Worm (Caenorhabditis elegans) whole organism, late embryonic: ENCODE data around the gene twk-5.
A peak's percentile ranks its signal among the peaks of the same experiment; 100 is the strongest.

Source experiments
- C08G9.2 ChIP-seq: sonication (generic microtip); optimal IDR thresholded peaks from 2 replicates; lab custom pipeline; 2016; ENCODE audit warnings: mild to moderate bottlenecking, missing genetic modification characterization, moderate library complexity, missing compliant biosample characterization
- C38D4.7 ChIP-seq: fragments of 200-800 bp; sonication (Bioruptor generic); optimal IDR thresholded peaks from 2 replicates; lab custom pipeline; 2018; ENCODE audit warnings: mild to moderate bottlenecking, missing genetic modification characterization, moderate library complexity, missing compliant biosample characterization
- F13H6.1 ChIP-seq: sonication (generic microtip); optimal IDR thresholded peaks from 2 replicates; lab custom pipeline; 2016; ENCODE audit warnings: missing genetic modification characterization, missing compliant biosample characterization
- K02D7.2 ChIP-seq: sonication (generic microtip); optimal IDR thresholded peaks from 2 replicates; lab custom pipeline; 2017; ENCODE audit warnings: mild to moderate bottlenecking, missing genetic modification characterization, missing compliant biosample characterization
- T23F11.4 ChIP-seq: fragments of 200-800 bp; sonication (Bioruptor generic); optimal IDR thresholded peaks from 2 replicates; lab custom pipeline; 2018; ENCODE audit warnings: mild to moderate bottlenecking, missing genetic modification characterization, missing compliant biosample characterization
- Y22D7AL.16 ChIP-seq: sonication (generic microtip); optimal IDR thresholded peaks from 2 replicates; lab custom pipeline; 2016; ENCODE audit warnings: missing genetic modification characterization, missing compliant biosample characterization
- ahr-1 ChIP-seq: sonication (generic microtip); optimal IDR thresholded peaks from 2 replicates; lab custom pipeline; 2016; ENCODE audit warnings: missing genetic modification characterization, missing compliant biosample characterization
- ceh-18 ChIP-seq: sonication (generic microtip); optimal IDR thresholded peaks from 2 replicates; lab custom pipeline; 2016; ENCODE audit warnings: missing genetic modification characterization, missing compliant biosample characterization
- ceh-19 ChIP-seq: fragments of 200-800 bp; sonication (Bioruptor generic); optimal IDR thresholded peaks from 2 replicates; lab custom pipeline; 2018; ENCODE audit warnings: mild to moderate bottlenecking, missing genetic modification characterization, missing compliant biosample characterization
- ceh-2 ChIP-seq: sonication (generic microtip); optimal IDR thresholded peaks from 2 replicates; lab custom pipeline; 2016; ENCODE audit warnings: missing genotype, missing genetic modification characterization, missing compliant biosample characterization
- ceh-31 ChIP-seq: sonication (generic microtip); optimal IDR thresholded peaks from 2 replicates; lab custom pipeline; 2016; ENCODE audit warnings: missing genetic modification characterization, missing compliant biosample characterization
- ceh-34 ChIP-seq: sonication (generic microtip); optimal IDR thresholded peaks from 2 replicates; lab custom pipeline; 2016; ENCODE audit warnings: mild to moderate bottlenecking, missing genetic modification characterization, missing compliant biosample characterization
- ceh-45 ChIP-seq: fragments of 200-800 bp; sonication (Bioruptor generic); IDR thresholded peaks from 2 replicates; pipeline ENCODE4 v1.3.6; 2022; ENCODE audit warnings: missing genetic modification reagents, missing genetic modification characterization, missing compliant biosample characterization
- ceh-48 ChIP-seq: sonication (generic microtip); optimal IDR thresholded peaks from 2 replicates; lab custom pipeline; 2016; ENCODE audit warnings: missing genetic modification characterization, inconsistent platforms, missing compliant biosample characterization
- ceh-6 ChIP-seq: fragments of 200-800 bp; sonication (Bioruptor generic); optimal IDR thresholded peaks from 2 replicates; lab custom pipeline; 2018; ENCODE audit warnings: mild to moderate bottlenecking, missing genetic modification characterization, missing compliant biosample characterization
- che-1 ChIP-seq: sonication (generic microtip); optimal IDR thresholded peaks from 2 replicates; lab custom pipeline; 2016; ENCODE audit warnings: mild to moderate bottlenecking, missing genetic modification characterization, missing compliant biosample characterization
- dmd-4 ChIP-seq: sonication (generic microtip); optimal IDR thresholded peaks from 2 replicates; lab custom pipeline; 2016; ENCODE audit warnings: borderline replicate concordance, missing genetic modification characterization, missing compliant biosample characterization
- elt-2 ChIP-seq: sonication (generic microtip); optimal IDR thresholded peaks from 2 replicates; lab custom pipeline; 2016; ENCODE audit warnings: missing genetic modification reagents, missing genetic modification characterization, missing compliant biosample characterization
- elt-4 ChIP-seq: sonication (generic microtip); optimal IDR thresholded peaks from 2 replicates; lab custom pipeline; 2016; ENCODE audit warnings: missing genetic modification characterization, missing compliant biosample characterization
- fax-1 ChIP-seq: sonication (generic microtip); optimal IDR thresholded peaks from 2 replicates; lab custom pipeline; 2016; ENCODE audit warnings: missing genotype, missing genetic modification characterization, missing compliant biosample characterization
- fkh-6 ChIP-seq: sonication (generic microtip); optimal IDR thresholded peaks from 2 replicates; lab custom pipeline; 2016; ENCODE audit warnings: missing genetic modification characterization, missing compliant biosample characterization
- gmeb-2 ChIP-seq: sonication (generic microtip); optimal IDR thresholded peaks from 2 replicates; lab custom pipeline; 2016; ENCODE audit warnings: missing genetic modification characterization, inconsistent platforms, missing compliant biosample characterization
- hlh-13 ChIP-seq: fragments of 200-800 bp; sonication (Bioruptor generic); optimal IDR thresholded peaks from 2 replicates; lab custom pipeline; 2018; ENCODE audit warnings: mild to moderate bottlenecking, missing genetic modification characterization, missing compliant biosample characterization
- hlh-15 ChIP-seq: sonication (generic microtip); optimal IDR thresholded peaks from 2 replicates; lab custom pipeline; 2016; ENCODE audit warnings: missing genetic modification characterization, missing compliant biosample characterization
- hlh-6 ChIP-seq: sonication (generic microtip); optimal IDR thresholded peaks from 2 replicates; lab custom pipeline; 2016; ENCODE audit warnings: missing genotype, missing genetic modification characterization, missing compliant biosample characterization
- hlh-8 ChIP-seq: sonication (generic microtip); optimal IDR thresholded peaks from 2 replicates; lab custom pipeline; 2016; ENCODE audit warnings: missing genotype, missing genetic modification characterization, missing compliant biosample characterization
- lim-6 ChIP-seq: sonication (generic microtip); optimal IDR thresholded peaks from 2 replicates; lab custom pipeline; 2016; ENCODE audit warnings: missing genetic modification characterization, missing compliant biosample characterization
- lin-11 ChIP-seq: fragments of 200-800 bp; sonication (Bioruptor generic); optimal IDR thresholded peaks from 2 replicates; lab custom pipeline; 2018; ENCODE audit warnings: mild to moderate bottlenecking, missing genetic modification characterization, missing compliant biosample characterization
- madf-2 ChIP-seq: sonication (generic microtip); optimal IDR thresholded peaks from 2 replicates; lab custom pipeline; 2017; ENCODE audit warnings: missing genetic modification characterization, missing compliant biosample characterization
- mec-3 ChIP-seq: sonication (generic microtip); optimal IDR thresholded peaks from 2 replicates; lab custom pipeline; 2016; ENCODE audit warnings: borderline replicate concordance, missing genetic modification characterization, missing compliant biosample characterization
- nfya-1 ChIP-seq: sonication (generic microtip); optimal IDR thresholded peaks from 2 replicates; lab custom pipeline; 2017; ENCODE audit warnings: missing genetic modification characterization, mild to moderate bottlenecking, missing compliant biosample characterization, antibody characterized with exemption, moderate library complexity
- pag-3 ChIP-seq: sonication (generic microtip); optimal IDR thresholded peaks from 2 replicates; lab custom pipeline; 2016; ENCODE audit warnings: missing compliant biosample characterization, missing genetic modification characterization, borderline replicate concordance
- pha-2 ChIP-seq: sonication (generic microtip); optimal IDR thresholded peaks from 2 replicates; lab custom pipeline; 2017; ENCODE audit warnings: mild to moderate bottlenecking, missing genetic modification characterization, missing compliant biosample characterization
- pqm-1 ChIP-seq: sonication (generic microtip); optimal IDR thresholded peaks from 2 replicates; lab custom pipeline; 2016; ENCODE audit warnings: missing genetic modification characterization, missing compliant biosample characterization
- pros-1 ChIP-seq: fragments of 150-350 bp; optimal IDR thresholded peaks from 2 replicates; lab custom pipeline; 2014; ENCODE audit warnings: missing biosample characterization, missing genetic modification reagents, missing genetic modification characterization
- ref-2 ChIP-seq: sonication (generic microtip); optimal IDR thresholded peaks from 2 replicates; lab custom pipeline; 2016; ENCODE audit warnings: missing genetic modification characterization, missing compliant biosample characterization
- rnt-1 ChIP-seq: sonication (generic microtip); optimal IDR thresholded peaks from 2 replicates; lab custom pipeline; 2016; ENCODE audit warnings: missing genetic modification characterization, missing compliant biosample characterization
- sdc-2 ChIP-seq: sonication (generic microtip); optimal IDR thresholded peaks from 2 replicates; lab custom pipeline; 2016; ENCODE audit warnings: missing genotype, missing genetic modification characterization, missing compliant biosample characterization
- sox-2 ChIP-seq: fragments of 200-800 bp; sonication (Bioruptor generic); IDR thresholded peaks from 2 replicates; pipeline ENCODE4 v1.3.6; 2022; ENCODE audit warnings: missing genetic modification reagents, missing genetic modification characterization, missing compliant biosample characterization
- sox-4 ChIP-seq: sonication (generic microtip); optimal IDR thresholded peaks from 2 replicates; lab custom pipeline; 2017; ENCODE audit warnings: mild to moderate bottlenecking, missing genetic modification characterization, inconsistent platforms, missing compliant biosample characterization
- syd-9 ChIP-seq: sonication (generic microtip); optimal IDR thresholded peaks from 2 replicates; lab custom pipeline; 2016; ENCODE audit warnings: mild to moderate bottlenecking, missing genetic modification characterization, moderate library complexity, missing compliant biosample characterization
- tbx-2 ChIP-seq: sonication (generic microtip); optimal IDR thresholded peaks from 2 replicates; lab custom pipeline; 2016; ENCODE audit warnings: missing genetic modification characterization, missing compliant biosample characterization
- tbx-7 ChIP-seq: sonication (generic microtip); optimal IDR thresholded peaks from 2 replicates; lab custom pipeline; 2016; ENCODE audit warnings: missing genotype, missing genetic modification characterization, missing compliant biosample characterization
- ttx-3 ChIP-seq: sonication (generic microtip); optimal IDR thresholded peaks from 2 replicates; lab custom pipeline; 2016; ENCODE audit warnings: missing genetic modification reagents, missing genetic modification characterization, missing compliant biosample characterization
- unc-3 ChIP-seq, 2 experiments: fragments of 200-800 bp in 1 of 2; sonication (Bioruptor generic) in 1 of 2; sonication (generic microtip) in 1 of 2; conservative IDR thresholded peaks in 1 of 2; optimal IDR thresholded peaks in 1 of 2; 2 replicates each; pipeline versions ENCODE4 v1.3.6 to Lab custom; 2016 to 2022; ENCODE audit warnings: missing compliant biosample characterization in 2 of 2, missing genetic modification characterization in 2 of 2, missing genetic modification reagents in 1 of 2
- unc-42 ChIP-seq: sonication (generic microtip); optimal IDR thresholded peaks from 2 replicates; lab custom pipeline; 2016; ENCODE audit warnings: missing genotype, missing genetic modification characterization, missing compliant biosample characterization
- unc-86 ChIP-seq: sonication (generic microtip); optimal IDR thresholded peaks from 2 replicates; lab custom pipeline; 2016; ENCODE audit warnings: missing genetic modification characterization, missing compliant biosample characterization
- zip-5 ChIP-seq: sonication (generic microtip); optimal IDR thresholded peaks from 2 replicates; lab custom pipeline; 2016; ENCODE audit warnings: missing genetic modification characterization, missing compliant biosample characterization
- ztf-16 ChIP-seq: sonication (generic microtip); optimal IDR thresholded peaks from 2 replicates; lab custom pipeline; 2017; ENCODE audit warnings: missing genetic modification characterization, missing compliant biosample characterization

Gene twk-5

ce11 chrII:11485200-11485599 is at the start of gene twk-5:
Gene twk-5 (minus strand): TSS chrII:11485300.
- no peak for TF ChIP-seq pros-1 (tag; lab: Kevin White, UChicago)
- TF ChIP-seq nfya-1 (tag; lab: Kevin White, UChicago): no peak

- peak; percentile 78 for TF ChIP-seq ahr-1 (tag; lab: Kevin White, UChicago)
- peak; percentile 97 for TF ChIP-seq C08G9.2 (tag; lab: Kevin White, UChicago)
- TF ChIP-seq syd-9 (tag; lab: Kevin White, UChicago): peak; percentile 85
- TF ChIP-seq ceh-34: peak; percentile 95
- peak; percentile 96 for TF ChIP-seq pag-3 (tag; lab: Kevin White, UChicago)
- peak; percentile 8 for TF ChIP-seq T23F11.4 (GFP tag; lab: Kevin White, UChicago)
- peak; percentile 35; the same call in 1 of the 2 replicates for TF ChIP-seq sox-2
- TF ChIP-seq F13H6.1 (tag; lab: Kevin White, UChicago): peak; percentile 96
- TF ChIP-seq pqm-1 (tag; lab: Kevin White, UChicago): peak; percentile 89
- TF ChIP-seq ceh-45 (GFP tag; lab: Robert Waterston, UW): peak; percentile 90
- TF ChIP-seq unc-42 (tag; lab: Kevin White, UChicago): peak; percentile 88
- TF ChIP-seq elt-2: peak; percentile 79
- TF ChIP-seq fax-1 (tag; lab: Kevin White, UChicago): peak; percentile 94
- peak; percentile 78 for TF ChIP-seq ztf-16 (tag; lab: Kevin White, UChicago)
- peak; percentile 100 for TF ChIP-seq ceh-31
- peak; percentile 98 for TF ChIP-seq lim-6
- peak; percentile 98 for TF ChIP-seq rnt-1 (tag; lab: Kevin White, UChicago)
- peak; percentile 18 for TF ChIP-seq K02D7.2 (tag; lab: Kevin White, UChicago)
- TF ChIP-seq tbx-7 (tag; lab: Kevin White, UChicago): peak; percentile 92
- TF ChIP-seq mec-3 (tag; lab: Kevin White, UChicago): peak; percentile 97
- TF ChIP-seq hlh-15 (tag; lab: Kevin White, UChicago): peak; percentile 64
- TF ChIP-seq pha-2: peak; percentile 49
- TF ChIP-seq tbx-2: peak; percentile 99
- TF ChIP-seq che-1: peak; percentile 21
- peak; percentile 94 for TF ChIP-seq dmd-4
- peak; percentile 35 for TF ChIP-seq nfya-1 (tag; lab: Kevin White, UChicago)
- TF ChIP-seq zip-5: peak; percentile 92
- peak; percentile 95 for TF ChIP-seq ceh-2 (tag; lab: Kevin White, UChicago)
- peak; percentile 5 for TF ChIP-seq Y22D7AL.16
- TF ChIP-seq C38D4.7 (GFP tag; lab: Kevin White, UChicago): peak; percentile 41
- TF ChIP-seq ttx-3 (tag; lab: Kevin White, UChicago): peak; percentile 30
- peak; percentile 35 for TF ChIP-seq ceh-48
- TF ChIP-seq gmeb-2: peak; percentile 65
- peak; percentile 89 for TF ChIP-seq hlh-8
- peak; percentile 79 for TF ChIP-seq elt-4
- TF ChIP-seq sdc-2 (tag; lab: Kevin White, UChicago): peak; percentile 9
- peak; percentile 89 for TF ChIP-seq ceh-18 (tag; lab: Kevin White, UChicago)
- TF ChIP-seq unc-3 (GFP tag; conservative IDR thresholded peaks at IDR 0.05; lab: Robert Waterston, UW): peak; percentile 83
- TF ChIP-seq unc-3 (tag; optimal IDR thresholded peaks at IDR 0.05; lab: Kevin White, UChicago): peak; percentile 66
- peak; percentile 45 for TF ChIP-seq ceh-6 (GFP tag; lab: Kevin White, UChicago)
- peak; percentile 52 for TF ChIP-seq madf-2 (tag; lab: Kevin White, UChicago)
- TF ChIP-seq fkh-6 (tag; lab: Kevin White, UChicago): peak; percentile 57
- peak; percentile 54 for TF ChIP-seq sox-4 (tag; lab: Kevin White, UChicago)
- peak; percentile 81 for TF ChIP-seq ceh-19 (GFP tag; lab: Kevin White, UChicago)
- TF ChIP-seq hlh-6 (tag; lab: Kevin White, UChicago): peak; percentile 62
- TF ChIP-seq unc-86 (tag; lab: Kevin White, UChicago): peak; percentile 79
- peak; percentile 72 for TF ChIP-seq hlh-13
- peak; percentile 98 for TF ChIP-seq ref-2 (tag; lab: Kevin White, UChicago)
- TF ChIP-seq lin-11 (tag; lab: Kevin White, UChicago): peak; percentile 22
Measured at ce11 chrII:11534429-11535099, 49.5 kb upstream of the twk-5 start, which contains the start of gene Y62F5A.12. Gene Y62F5A.12 (minus strand): TSS chrII:11534479.
